Fruit fly (Drosophila melanogaster) whole organism, prepupa: ENCODE results near the gene CG10226.

Source experiments
- Blimp-1 ChIP-seq: fragments of 200-800 bp; sonication (Bioruptor generic); optimal IDR thresholded peaks from 3 replicates; lab custom pipeline; 2017; ENCODE audit warnings: missing biosample characterization, missing genetic modification characterization, mild to moderate bottlenecking, moderate library complexity, missing genetic modification reagents
- CG10631 ChIP-seq: fragments of 200-800 bp; sonication (Bioruptor generic); optimal IDR thresholded peaks from 2 replicates; lab custom pipeline; 2016; ENCODE audit warnings: missing biosample characterization, missing genetic modification characterization
- CG10669 ChIP-seq: fragments of 200-800 bp; sonication (Bioruptor generic); optimal IDR thresholded peaks from 3 replicates; lab custom pipeline; 2018; ENCODE audit warnings: missing biosample characterization, mild to moderate bottlenecking, missing genetic modification characterization, moderate library complexity
- CG11294 ChIP-seq: fragments of 200-800 bp; sonication (Bioruptor generic); IDR thresholded peaks from 2 replicates; pipeline ENCODE4 v1.3.6; 2022; ENCODE audit warnings: missing biosample characterization, missing genetic modification characterization
- CG11762 ChIP-seq: fragments of 200-800 bp; sonication (Bioruptor generic); optimal IDR thresholded peaks from 3 replicates; lab custom pipeline; 2016; ENCODE audit warnings: missing biosample characterization, missing genetic modification characterization; ENCODE audit not compliant: insufficient read depth
- CG11902 ChIP-seq: fragments of 200-800 bp; sonication (Bioruptor generic); optimal IDR thresholded peaks from 3 replicates; lab custom pipeline; 2016; ENCODE audit warnings: missing biosample characterization, missing genetic modification characterization
- CG15336 ChIP-seq: fragments of 200-800 bp; sonication (Bioruptor generic); IDR thresholded peaks from 2 replicates; pipeline ENCODE4 v1.3.6; 2022; ENCODE audit warnings: missing biosample characterization, missing genetic modification characterization
- CG1621 ChIP-seq: fragments of 200-800 bp; sonication (Bioruptor generic); optimal IDR thresholded peaks from 3 replicates; lab custom pipeline; 2018; ENCODE audit warnings: missing biosample characterization, mild to moderate bottlenecking, missing genetic modification characterization
- CG16779 ChIP-seq: fragments of 200-800 bp; sonication (Bioruptor generic); optimal IDR thresholded peaks from 3 replicates; lab custom pipeline; 2017; ENCODE audit warnings: missing biosample characterization, mild to moderate bottlenecking, missing genetic modification characterization
- CG31627 ChIP-seq: fragments of 200-800 bp; sonication (Bioruptor generic); optimal IDR thresholded peaks from 3 replicates; lab custom pipeline; 2016; ENCODE audit warnings: missing biosample characterization, missing genetic modification characterization
- CG32006 ChIP-seq: fragments of 200-800 bp; sonication (Bioruptor generic); optimal IDR thresholded peaks from 3 replicates; lab custom pipeline; 2017; ENCODE audit warnings: missing biosample characterization, mild to moderate bottlenecking, missing genetic modification characterization
- CG34406 ChIP-seq: fragments of 200-800 bp; sonication (Bioruptor generic); optimal IDR thresholded peaks from 3 replicates; lab custom pipeline; 2016; ENCODE audit warnings: missing biosample characterization, missing genetic modification characterization
- CG3919 ChIP-seq: fragments of 200-800 bp; sonication (Bioruptor generic); optimal IDR thresholded peaks from 3 replicates; lab custom pipeline; 2016; ENCODE audit warnings: missing biosample characterization, missing genetic modification characterization
- CG4318 ChIP-seq: fragments of 200-800 bp; sonication (Bioruptor generic); optimal IDR thresholded peaks from 3 replicates; lab custom pipeline; 2017; ENCODE audit warnings: missing biosample characterization, mild to moderate bottlenecking, missing genetic modification characterization
- CG6163 ChIP-seq: fragments of 200-800 bp; sonication (Bioruptor generic); IDR thresholded peaks from 3 replicates; pipeline ENCODE4 v1.3.6; 2022; ENCODE audit warnings: missing biosample characterization, missing genetic modification characterization
- CG6276 ChIP-seq: fragments of 200-800 bp; sonication (Bioruptor generic); optimal IDR thresholded peaks from 2 replicates; lab custom pipeline; 2017; ENCODE audit warnings: missing biosample characterization, mild to moderate bottlenecking, missing genetic modification characterization
- CG6854 ChIP-seq: fragments of 200-800 bp; sonication (Bioruptor generic); optimal IDR thresholded peaks from 2 replicates; lab custom pipeline; 2017; ENCODE audit warnings: missing biosample characterization, mild to moderate bottlenecking, missing genetic modification characterization
- CG7368 ChIP-seq: fragments of 200-800 bp; sonication (Bioruptor generic); optimal IDR thresholded peaks from 3 replicates; lab custom pipeline; 2016; ENCODE audit warnings: missing biosample characterization, missing genetic modification characterization
- CG8119 ChIP-seq: fragments of 200-800 bp; sonication (Bioruptor generic); IDR thresholded peaks from 3 replicates; pipeline ENCODE4 v1.3.6; 2022; ENCODE audit warnings: missing biosample characterization, missing genetic modification characterization
- CG9139 ChIP-seq: fragments of 200-800 bp; sonication (Bioruptor generic); optimal IDR thresholded peaks from 3 replicates; lab custom pipeline; 2017; ENCODE audit warnings: missing biosample characterization, mild to moderate bottlenecking, missing genetic modification characterization
- Eip75B ChIP-seq: fragments of 200-800 bp; sonication (Bioruptor generic); optimal IDR thresholded peaks from 3 replicates; lab custom pipeline; 2016; ENCODE audit warnings: missing biosample characterization, missing genetic modification characterization
- Eip78C ChIP-seq: fragments of 200-800 bp; sonication (Bioruptor generic); peaks from one replicate; lab custom pipeline; 2016; ENCODE audit warnings: missing biosample characterization, missing genetic modification characterization
- Eip93F ChIP-seq: fragments of 200-800 bp; sonication (Bioruptor generic); optimal IDR thresholded peaks from 2 replicates; lab custom pipeline; 2016; ENCODE audit warnings: missing biosample characterization, mild to moderate bottlenecking, missing genetic modification characterization
- Ets21C ChIP-seq: fragments of 200-800 bp; sonication (Bioruptor generic); optimal IDR thresholded peaks from 3 replicates; lab custom pipeline; 2016; ENCODE audit warnings: missing biosample characterization, missing genetic modification characterization
- Ets96B ChIP-seq: fragments of 200-800 bp; optimal IDR thresholded peaks from 2 replicates; lab custom pipeline; 2019; ENCODE audit warnings: missing biosample characterization, mild to moderate bottlenecking, missing genetic modification characterization, moderate library complexity
- Gug ChIP-seq: fragments of 200-800 bp; sonication (Bioruptor generic); IDR thresholded peaks from 2 replicates; pipeline ENCODE4 v1.3.6; 2022; ENCODE audit warnings: missing biosample characterization, missing genetic modification characterization
- Hr38 ChIP-seq: sonication (Bioruptor generic); optimal IDR thresholded peaks from 2 replicates; lab custom pipeline; 2016; ENCODE audit warnings: missing biosample characterization, missing genetic modification characterization
- Hr39 ChIP-seq: fragments of 200-800 bp; sonication (Bioruptor generic); optimal IDR thresholded peaks from 2 replicates; lab custom pipeline; 2016; ENCODE audit warnings: missing biosample characterization, missing genetic modification characterization
- Hr4 ChIP-seq: fragments of 200-800 bp; sonication (Bioruptor generic); optimal IDR thresholded peaks from 3 replicates; lab custom pipeline; 2016; ENCODE audit warnings: missing biosample characterization, missing genetic modification characterization
- Lpt ChIP-seq: fragments of 200-800 bp; sonication (Bioruptor generic); optimal IDR thresholded peaks from 3 replicates; lab custom pipeline; 2016; ENCODE audit warnings: missing biosample characterization, missing genetic modification characterization
- OdsH ChIP-seq: fragments of 200-800 bp; sonication (Bioruptor generic); optimal IDR thresholded peaks from 3 replicates; lab custom pipeline; 2016; ENCODE audit warnings: missing biosample characterization, missing genetic modification characterization
- Smox ChIP-seq: fragments of 200-800 bp; sonication (Bioruptor generic); optimal IDR thresholded peaks from 3 replicates; lab custom pipeline; 2016; ENCODE audit warnings: missing biosample characterization, missing genetic modification characterization
- Sox102F ChIP-seq: fragments of 200-800 bp; sonication (Bioruptor generic); optimal IDR thresholded peaks from 2 replicates; lab custom pipeline; 2016; ENCODE audit warnings: missing biosample characterization, mild to moderate bottlenecking, missing genetic modification characterization
- Sox14 ChIP-seq: fragments of 200-800 bp; sonication (Bioruptor generic); optimal IDR thresholded peaks from 3 replicates; lab custom pipeline; 2016; ENCODE audit warnings: missing biosample characterization, missing genetic modification characterization
- Sox15 ChIP-seq: fragments of 200-800 bp; sonication (Bioruptor generic); optimal IDR thresholded peaks from 3 replicates; lab custom pipeline; 2016; ENCODE audit warnings: missing biosample characterization, missing genetic modification characterization
- achi ChIP-seq: fragments of 200-800 bp; sonication (Bioruptor generic); optimal IDR thresholded peaks from 3 replicates; lab custom pipeline; 2016; ENCODE audit warnings: missing biosample characterization, missing genetic modification characterization
- acj6 ChIP-seq: fragments of 200-800 bp; sonication (Bioruptor generic); optimal IDR thresholded peaks from 3 replicates; lab custom pipeline; 2016; ENCODE audit warnings: missing biosample characterization, missing genetic modification characterization
- dac ChIP-seq: fragments of 200-800 bp; sonication (Bioruptor generic); optimal IDR thresholded peaks from 2 replicates; lab custom pipeline; 2017; ENCODE audit warnings: missing biosample characterization, mild to moderate bottlenecking, missing genetic modification characterization
- dsx ChIP-seq: fragments of 200-800 bp; optimal IDR thresholded peaks from 3 replicates; lab custom pipeline; 2019; ENCODE audit warnings: missing biosample characterization, mild to moderate bottlenecking, missing genetic modification characterization, moderate library complexity; ENCODE audit not compliant: poor library complexity, severe bottlenecking
- eg ChIP-seq: fragments of 200-800 bp; sonication (Bioruptor generic); IDR thresholded peaks from 3 replicates; pipeline ENCODE4 v1.3.6; 2022; ENCODE audit warnings: missing biosample characterization, missing genetic modification characterization
- esn ChIP-seq: fragments of 200-800 bp; sonication (Bioruptor generic); optimal IDR thresholded peaks from 2 replicates; lab custom pipeline; 2016; ENCODE audit warnings: missing biosample characterization, mild to moderate bottlenecking, missing genetic modification characterization, moderate library complexity
- fd59A ChIP-seq: fragments of 200-800 bp; sonication (Bioruptor generic); optimal IDR thresholded peaks from 2 replicates; lab custom pipeline; 2017; ENCODE audit warnings: missing biosample characterization, mild to moderate bottlenecking, missing genetic modification characterization, missing genetic modification reagents
- fd85E ChIP-seq: fragments of 200-800 bp; sonication (Bioruptor generic); optimal IDR thresholded peaks from 3 replicates; lab custom pipeline; 2016; ENCODE audit warnings: missing biosample characterization, missing genetic modification characterization
- fkh ChIP-seq: fragments of 200-800 bp; sonication (Bioruptor generic); optimal IDR thresholded peaks from 3 replicates; lab custom pipeline; 2017; ENCODE audit warnings: missing biosample characterization, mild to moderate bottlenecking, missing genetic modification characterization, moderate library complexity
- lz ChIP-seq: fragments of 200-800 bp; sonication (Bioruptor generic); optimal IDR thresholded peaks from 3 replicates; lab custom pipeline; 2016; ENCODE audit warnings: missing biosample characterization, missing genetic modification characterization
- net ChIP-seq: fragments of 200-800 bp; sonication (Bioruptor generic); optimal IDR thresholded peaks from 3 replicates; lab custom pipeline; 2016; ENCODE audit warnings: missing biosample characterization, missing genetic modification characterization
- pdm3 ChIP-seq: fragments of 200-800 bp; sonication (Bioruptor generic); optimal IDR thresholded peaks from 3 replicates; lab custom pipeline; 2016; ENCODE audit warnings: missing biosample characterization, missing genetic modification characterization
- salr ChIP-seq, 2 experiments: fragments of 200-800 bp; sonication (Bioruptor generic); optimal IDR thresholded peaks; 3 replicates each; lab custom pipeline; 2016 to 2018; ENCODE audit warnings: missing biosample characterization in 2 of 2, missing genetic modification characterization in 2 of 2, mild to moderate bottlenecking in 1 of 2
- ss ChIP-seq, 2 experiments: fragments of 200-800 bp; sonication (Bioruptor generic); optimal IDR thresholded peaks; 2 replicates in 1 of 2; 3 replicates in 1 of 2; lab custom pipeline; 2017 to 2018; ENCODE audit warnings: mild to moderate bottlenecking in 2 of 2, missing biosample characterization in 2 of 2, missing genetic modification characterization in 2 of 2, moderate library complexity in 1 of 2
- topi ChIP-seq: fragments of 200-800 bp; sonication (Bioruptor generic); optimal IDR thresholded peaks from 3 replicates; lab custom pipeline; 2016; ENCODE audit warnings: missing biosample characterization, missing genetic modification characterization
- vri ChIP-seq: fragments of 200-800 bp; sonication (Bioruptor generic); optimal IDR thresholded peaks from 3 replicates; lab custom pipeline; 2016; ENCODE audit warnings: missing biosample characterization, mild to moderate bottlenecking, missing genetic modification characterization

The CG10226 gene

DNA sequence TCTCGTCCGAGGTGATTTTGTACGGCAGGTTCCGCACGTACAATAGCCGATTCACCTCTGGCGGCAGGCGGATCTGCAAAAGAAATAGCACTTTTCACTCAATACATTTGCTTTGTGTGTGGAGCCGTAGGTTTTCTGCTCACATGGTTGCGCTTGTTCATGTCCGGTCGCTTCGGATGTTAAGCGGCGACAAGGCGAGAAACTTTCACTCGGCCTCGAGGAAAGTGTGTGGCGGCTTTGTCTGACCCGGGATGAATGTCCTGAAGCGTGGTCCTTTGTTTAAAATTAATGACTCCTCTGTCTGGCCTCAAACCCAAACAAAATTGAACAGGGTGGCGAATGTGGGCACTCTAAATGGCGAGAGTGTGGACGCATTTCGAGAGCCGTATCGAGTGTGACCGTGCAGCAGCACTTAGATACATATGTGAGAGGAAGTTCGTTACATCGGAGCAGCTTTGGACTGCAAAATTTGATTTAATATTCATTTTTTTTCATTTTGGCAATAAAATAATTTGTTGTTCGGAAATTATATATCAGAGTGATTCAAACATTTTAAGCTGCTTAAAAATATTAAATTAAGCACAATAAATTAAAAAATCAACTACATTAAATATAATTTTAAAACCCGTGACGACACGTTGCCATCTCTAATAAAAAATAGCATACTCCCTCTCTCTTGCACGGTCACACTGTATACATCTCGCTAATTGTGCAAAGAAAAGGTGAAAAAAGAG lies 46.9 kb downstream of the CG10226 start, which contains the start of the genes Sf3b6 and Tnpo:
Gene Sf3b6, minus strand, starts transcription at position 358 of the 734 bp plus-strand sequence.
Gene Tnpo, plus strand, starts transcription at position 659 of the 734 bp plus-strand sequence.
- TF ChIP-seq Eip93F (peak; percentile 23), CG11902 (GFP tag; lab: Kevin White, UChicago) (peak; percentile 81), fd59A (GFP tag; lab: Kevin White, UChicago) (peak; percentile 52), CG31627 (GFP tag; lab: Kevin White, UChicago) (peak; percentile 90), CG4318 (GFP tag; lab: Kevin White, UChicago) (no peak), dsx (GFP tag; lab: Kevin White, UChicago) (no peak), Blimp-1 (GFP tag; lab: Kevin White, UChicago) (no peak), CG11294 (GFP tag; lab: Robert Waterston, UW) (peak; percentile 71; the same call in 1 of the 2 replicates), CG9139 (GFP tag; lab: Kevin White, UChicago) (no peak), CG11762 (peak; percentile 29), Lpt (GFP tag; lab: Kevin White, UChicago) (peak; percentile 60), CG32006 (GFP tag; lab: Kevin White, UChicago) (no peak), Eip75B (GFP tag; lab: Kevin White, UChicago) (no peak), CG34406 (GFP tag; lab: Kevin White, UChicago) (no peak), Hr38 (GFP tag; lab: Kevin White, UChicago) (no peak), vri (GFP tag; lab: Kevin White, UChicago) (no peak), ss (GFP tag; optimal IDR thresholded peaks at IDR 0.05; lab: Kevin White, UChicago) (no peak), fkh (GFP tag; lab: Kevin White, UChicago) (no peak), salr (GFP tag; optimal IDR thresholded peaks at IDR 0.05; lab: Kevin White, UChicago) (no peak), Sox102F (GFP tag; lab: Kevin White, UChicago) (no peak), Sox14 (GFP tag; lab: Kevin White, UChicago) (peak; percentile 79), CG10669 (peak; percentile 73), topi (peak; percentile 74), CG1621 (tag; lab: Kevin White, UChicago) (no peak), achi (GFP tag; lab: Kevin White, UChicago) (no peak), CG6276 (GFP tag; lab: Kevin White, UChicago) (no peak), CG15336 (GFP tag; lab: Robert Waterston, UW) (peak; percentile 59), eg (GFP tag; lab: Robert Waterston, UW) (no peak), Smox (GFP tag; lab: Kevin White, UChicago) (no peak), pdm3 (no peak), Eip78C (GFP tag; lab: Kevin White, UChicago) (no peak), Ets21C (GFP tag; lab: Kevin White, UChicago) (peak; percentile 82), CG6163 (GFP tag; lab: Robert Waterston, UW) (no peak), fd85E (peak; percentile 25), Hr4 (no peak), Ets96B (tag; lab: Kevin White, UChicago) (peak; percentile 73), acj6 (GFP tag; lab: Kevin White, UChicago) (peak; percentile 83), Hr39 (GFP tag; lab: Kevin White, UChicago) (peak; percentile 86), dac (peak; percentile 35), CG10631 (GFP tag; lab: Kevin White, UChicago) (peak; percentile 87), lz (GFP tag; lab: Kevin White, UChicago) (peak; percentile 86), OdsH (GFP tag; lab: Kevin White, UChicago) (peak; percentile 86), CG3919 (GFP tag; lab: Kevin White, UChicago) (no peak), CG16779 (tag; lab: Kevin White, UChicago) (no peak), CG7368 (peak; percentile 47), Sox15 (GFP tag; lab: Kevin White, UChicago) (peak; percentile 90), CG8119 (GFP tag; lab: Robert Waterston, UW) (no peak; the same call in 1 of the 3 replicates), CG6854 (no peak), esn (GFP tag; lab: Kevin White, UChicago) (peak; percentile 88), net (GFP tag; lab: Kevin White, UChicago) (no peak), Gug (GFP tag; lab: Robert Waterston, UW) (no peak; the same call in 1 of the 2 replicates)
